Worm (Caenorhabditis elegans): ENCODE measurements around the gene Y54F10BM.12.

ce11 chrIII:2304867-2305266 is 24.6 kb downstream of the Y54F10BM.12 start, which contains the start of gene Y54F10BM.9:
- TF ChIP-seq skn-1 (tag; optimal IDR thresholded peaks at IDR 0.05) = no peak
- no peak for TF ChIP-seq nhr-237 (tag; optimal IDR thresholded peaks at IDR 0.05)
- no peak for TF ChIP-seq nhr-11 (tag; optimal IDR thresholded peaks at IDR 0.05)
- no peak for TF ChIP-seq nhr-67 (tag; optimal IDR thresholded peaks at IDR 0.05)
- TF ChIP-seq unc-39 (tag; optimal IDR thresholded peaks at IDR 0.05) = no peak
- TF ChIP-seq nfya-1 (tag; optimal IDR thresholded peaks at IDR 0.05; ENCODE audit: insufficient read depth) = peak; percentile 56
- TF ChIP-seq nhr-12 (tag; optimal IDR thresholded peaks at IDR 0.05) = no peak
- TF ChIP-seq ZK546.5 (tag; optimal IDR thresholded peaks at IDR 0.05) = no peak
